Worm (Caenorhabditis elegans) whole organism, L4 larva: ENCODE data around the gene T22F3.12.

Source experiments
- D1046.2 ChIP-seq: fragments of 200-800 bp; sonication (Bioruptor generic); IDR thresholded peaks from 2 replicates; pipeline ENCODE4 v1.3.6; 2022; ENCODE audit warnings: missing genetic modification characterization, missing compliant biosample characterization
- F26F4.8 ChIP-seq: fragments of 200-800 bp; sonication (Bioruptor generic); conservative IDR thresholded peaks from 2 replicates; pipeline ENCODE4 v1.3.6; 2022; ENCODE audit warnings: missing genetic modification characterization, missing compliant biosample characterization
- F49E8.2 ChIP-seq: sonication (generic microtip); optimal IDR thresholded peaks from 2 replicates; lab custom pipeline; 2016; ENCODE audit warnings: missing compliant biosample characterization, mild to moderate bottlenecking, missing genetic modification characterization, borderline replicate concordance
- T26A8.4 ChIP-seq: fragments of 200-800 bp; sonication (Bioruptor generic); IDR thresholded peaks from 2 replicates; pipeline ENCODE4 v1.3.6; 2022; ENCODE audit warnings: missing genetic modification characterization, missing compliant biosample characterization
- Y105C5A.15 ChIP-seq: fragments of 200-800 bp; sonication (Bioruptor generic); IDR thresholded peaks from 2 replicates; pipeline ENCODE4 v1.3.6; 2022; ENCODE audit warnings: missing genetic modification characterization, missing compliant biosample characterization
- Y48G9A.11 ChIP-seq: fragments of 200-800 bp; sonication (Bioruptor generic); IDR thresholded peaks from 2 replicates; pipeline ENCODE4 v1.3.6; 2022; ENCODE audit warnings: missing genetic modification reagents, missing genetic modification characterization, missing compliant biosample characterization
- ZK337.2 ChIP-seq: fragments of 200-800 bp; sonication (Bioruptor generic); IDR thresholded peaks from 2 replicates; pipeline ENCODE4 v1.3.6; 2022; ENCODE audit warnings: missing genetic modification reagents, missing genetic modification characterization, missing compliant biosample characterization
- aha-1 ChIP-seq: fragments of 150-350 bp; peaks from one replicate; lab custom pipeline; 2014; ENCODE audit warnings: missing biosample characterization, missing genetic modification characterization
- arid-1 ChIP-seq: fragments of 200-800 bp; sonication (Bioruptor generic); conservative IDR thresholded peaks from 2 replicates; pipeline ENCODE4 v1.3.6; 2022; ENCODE audit warnings: missing genetic modification reagents, missing genetic modification characterization, missing compliant biosample characterization
- attf-4 ChIP-seq: sonication (generic microtip); optimal IDR thresholded peaks from 3 replicates; lab custom pipeline; 2017; ENCODE audit warnings: missing biosample characterization, missing genetic modification characterization
- ceh-20 ChIP-seq: fragments of 200-800 bp; sonication (Bioruptor generic); IDR thresholded peaks from 2 replicates; pipeline ENCODE4 v1.3.6; 2022; ENCODE audit warnings: missing genetic modification reagents, missing genetic modification characterization, missing compliant biosample characterization
- ceh-44 ChIP-seq: fragments of 200-800 bp; sonication (Bioruptor generic); IDR thresholded peaks from 2 replicates; pipeline ENCODE4 v1.3.6; 2022; ENCODE audit warnings: missing genetic modification reagents, missing genetic modification characterization, missing compliant biosample characterization
- ctbp-1 ChIP-seq: fragments of 200-800 bp; sonication (Bioruptor generic); IDR thresholded peaks from 2 replicates; pipeline ENCODE4 v1.3.6; 2022; ENCODE audit warnings: missing genetic modification reagents, missing genetic modification characterization, missing compliant biosample characterization
- daf-16 ChIP-seq, 3 experiments: sonication (generic microtip); optimal IDR thresholded peaks; 2 replicates each; lab custom pipeline; 2016 to 2017; ENCODE audit warnings: missing genetic modification characterization in 3 of 3, missing genetic modification reagents in 3 of 3, mild to moderate bottlenecking in 2 of 3, missing compliant biosample characterization in 2 of 3, missing biosample characterization in 1 of 3, moderate library complexity in 1 of 3
- dmd-6 ChIP-seq: fragments of 200-800 bp; sonication (Bioruptor generic); IDR thresholded peaks from 2 replicates; pipeline ENCODE4 v1.3.6; 2022; ENCODE audit warnings: missing genetic modification reagents, missing genetic modification characterization, missing compliant biosample characterization
- dmd-8 ChIP-seq: fragments of 200-800 bp; sonication (Bioruptor generic); IDR thresholded peaks from 2 replicates; pipeline ENCODE4 v1.3.6; 2022; ENCODE audit warnings: missing genetic modification characterization, missing compliant biosample characterization
- dpl-1 ChIP-seq: fragments of 150-350 bp; optimal IDR thresholded peaks from 2 replicates; lab custom pipeline; 2014; ENCODE audit warnings: missing biosample characterization, missing genetic modification reagents, missing genetic modification characterization
- egl-43 ChIP-seq: fragments of 200-800 bp; sonication (Bioruptor generic); IDR thresholded peaks from 2 replicates; pipeline ENCODE4 v1.3.6; 2022; ENCODE audit warnings: missing genetic modification reagents, missing genetic modification characterization, missing compliant biosample characterization
- hmg-1.1 ChIP-seq: fragments of 200-800 bp; sonication (Bioruptor generic); IDR thresholded peaks from 2 replicates; pipeline ENCODE4 v1.3.6; 2022; ENCODE audit warnings: missing genetic modification reagents, missing genetic modification characterization, missing compliant biosample characterization
- lim-7 ChIP-seq: fragments of 200-800 bp; sonication (Bioruptor generic); IDR thresholded peaks from 2 replicates; pipeline ENCODE4 v1.3.6; 2022; ENCODE audit warnings: missing genetic modification characterization, missing compliant biosample characterization
- lin-1 ChIP-seq: fragments of 200-800 bp; sonication (Bioruptor generic); IDR thresholded peaks from 2 replicates; pipeline ENCODE4 v1.3.6; 2022; ENCODE audit warnings: missing genetic modification reagents, missing genetic modification characterization, missing compliant biosample characterization
- lin-13 ChIP-seq: fragments of 150-350 bp; optimal IDR thresholded peaks from 2 replicates; lab custom pipeline; 2014; ENCODE audit warnings: missing biosample characterization, missing genetic modification reagents, missing genetic modification characterization
- lin-38 ChIP-seq: fragments of 200-800 bp; sonication (Bioruptor generic); IDR thresholded peaks from 2 replicates; pipeline ENCODE4 v1.3.6; 2022; ENCODE audit warnings: missing genetic modification reagents, missing genetic modification characterization, missing compliant biosample characterization
- lin-39 ChIP-seq: fragments of 150-350 bp; optimal IDR thresholded peaks from 2 replicates; lab custom pipeline; 2014; ENCODE audit warnings: missing biosample characterization, missing genetic modification reagents, missing genetic modification characterization
- lir-3 ChIP-seq: sonication (generic microtip); optimal IDR thresholded peaks from 2 replicates; lab custom pipeline; 2016; ENCODE audit warnings: mild to moderate bottlenecking, missing genetic modification characterization, missing compliant biosample characterization
- lsy-2 ChIP-seq, 2 experiments: fragments of 150-350 bp in 1 of 2; sonication (generic microtip) in 1 of 2; optimal IDR thresholded peaks; 2 replicates each; lab custom pipeline; 2014 to 2017; ENCODE audit warnings: missing biosample characterization in 2 of 2, missing genetic modification characterization in 2 of 2
- madf-5 ChIP-seq, 2 experiments: fragments of 200-800 bp; sonication (Bioruptor generic); IDR thresholded peaks; 2 replicates each; pipeline ENCODE4 v1.3.6; 2022; ENCODE audit warnings: missing compliant biosample characterization in 2 of 2, missing genetic modification characterization in 2 of 2
- madf-9 ChIP-seq: fragments of 200-800 bp; sonication (Bioruptor generic); conservative IDR thresholded peaks from 2 replicates; pipeline ENCODE4 v1.3.6; 2022; ENCODE audit warnings: missing genetic modification reagents, missing genetic modification characterization, missing compliant biosample characterization
- mep-1 ChIP-seq: fragments of 150-350 bp; sonication (generic microtip); optimal IDR thresholded peaks from 3 replicates; lab custom pipeline; 2014; ENCODE audit warnings: missing biosample characterization, missing genetic modification characterization
- mes-2 ChIP-seq: sonication (generic microtip); optimal IDR thresholded peaks from 2 replicates; lab custom pipeline; 2016; ENCODE audit warnings: missing genotype, mild to moderate bottlenecking, missing genetic modification characterization, missing compliant biosample characterization; ENCODE audit not compliant: poor library complexity, severe bottlenecking
- mxl-2 ChIP-seq: fragments of 200-800 bp; sonication (Bioruptor generic); conservative IDR thresholded peaks from 2 replicates; pipeline ENCODE4 v1.3.6; 2022; ENCODE audit warnings: missing genetic modification reagents, missing genetic modification characterization, missing compliant biosample characterization
- nhr-102 ChIP-seq: sonication (generic microtip); optimal IDR thresholded peaks from 2 replicates; lab custom pipeline; 2016; ENCODE audit warnings: mild to moderate bottlenecking, missing genetic modification characterization, moderate library complexity, missing compliant biosample characterization
- nhr-11 ChIP-seq: fragments of 150-350 bp; optimal IDR thresholded peaks from 2 replicates; lab custom pipeline; 2014; ENCODE audit warnings: missing biosample characterization, missing genetic modification characterization
- nhr-41 ChIP-seq: fragments of 200-800 bp; sonication (Bioruptor generic); IDR thresholded peaks from 2 replicates; pipeline ENCODE4 v1.3.6; 2022; ENCODE audit warnings: missing genetic modification reagents, missing genetic modification characterization, missing compliant biosample characterization
- nhr-42 ChIP-seq: fragments of 200-800 bp; sonication (Bioruptor generic); IDR thresholded peaks from 2 replicates; pipeline ENCODE4 v1.3.6; 2022; ENCODE audit warnings: missing genetic modification characterization, missing compliant biosample characterization
- nhr-76 ChIP-seq: fragments of 150-350 bp; optimal IDR thresholded peaks from 2 replicates; lab custom pipeline; 2014; ENCODE audit warnings: missing biosample characterization, missing genetic modification characterization
- nhr-77 ChIP-seq: fragments of 150-350 bp; optimal IDR thresholded peaks from 2 replicates; lab custom pipeline; 2014; ENCODE audit warnings: missing biosample characterization, missing genetic modification characterization
- pha-4 ChIP-seq, 2 experiments: fragments of 150-350 bp in 1 of 2; fragments of 200-800 bp in 1 of 2; sonication (Bioruptor generic) in 1 of 2; IDR thresholded peaks in 1 of 2; optimal IDR thresholded peaks in 1 of 2; 2 replicates each; pipeline versions ENCODE4 v1.3.6 to Lab custom; 2014 to 2022; ENCODE audit warnings: missing genetic modification characterization in 2 of 2, missing genetic modification reagents in 2 of 2, missing biosample characterization in 1 of 2, missing compliant biosample characterization in 1 of 2
- php-3 ChIP-seq: fragments of 200-800 bp; sonication (Bioruptor generic); IDR thresholded peaks from 2 replicates; pipeline ENCODE4 v1.3.6; 2022; ENCODE audit warnings: missing genetic modification reagents, missing genetic modification characterization, missing compliant biosample characterization
- set-16 ChIP-seq: fragments of 200-800 bp; sonication (Bioruptor generic); IDR thresholded peaks from 2 replicates; pipeline ENCODE4 v1.3.6; 2022; ENCODE audit warnings: missing genetic modification reagents, missing genetic modification characterization, missing compliant biosample characterization
- snpc-1.2 ChIP-seq: fragments of 200-800 bp; sonication (Bioruptor generic); IDR thresholded peaks from 2 replicates; pipeline ENCODE4 v1.3.6; 2022; ENCODE audit warnings: missing genetic modification reagents, missing genetic modification characterization, missing compliant biosample characterization
- snpc-4 ChIP-seq: fragments of 150-350 bp; optimal IDR thresholded peaks from 2 replicates; lab custom pipeline; 2014; ENCODE audit warnings: missing biosample characterization, missing genetic modification characterization
- spr-3 ChIP-seq: fragments of 200-800 bp; sonication (Bioruptor generic); optimal IDR thresholded peaks from 2 replicates; lab custom pipeline; 2018; ENCODE audit warnings: mild to moderate bottlenecking, missing genetic modification characterization, missing compliant biosample characterization
- tra-1 ChIP-seq: fragments of 200-800 bp; sonication (Bioruptor generic); IDR thresholded peaks from 2 replicates; pipeline ENCODE4 v1.3.6; 2022; ENCODE audit warnings: missing genetic modification reagents, missing genetic modification characterization, missing compliant biosample characterization
- unc-39 ChIP-seq: sonication (generic microtip); optimal IDR thresholded peaks from 2 replicates; lab custom pipeline; 2017; ENCODE audit warnings: missing biosample characterization, missing genetic modification characterization
- vab-7 ChIP-seq: fragments of 200-800 bp; sonication (Bioruptor generic); IDR thresholded peaks from 2 replicates; pipeline ENCODE4 v1.3.6; 2022; ENCODE audit warnings: missing genetic modification reagents, missing genetic modification characterization, missing compliant biosample characterization
- zag-1 ChIP-seq: fragments of 150-350 bp; optimal IDR thresholded peaks from 2 replicates; lab custom pipeline; 2014; ENCODE audit warnings: missing biosample characterization, missing genetic modification characterization

Gene T22F3.12

ce11 chrV:3588223-3588622 is 3.8 kb downstream of the T22F3.12 start:
- TF ChIP-seq lim-7 (GFP tag; lab: Robert Waterston, UW), result peak; percentile 75
- peak; percentile 6 for TF ChIP-seq lir-3 (tag; lab: Kevin White, UChicago)
- peak; percentile 48; the same call in 1 of the 2 replicates for TF ChIP-seq F26F4.8 (GFP tag; lab: Robert Waterston, UW)
- no peak for TF ChIP-seq zag-1 (tag; lab: Kevin White, UChicago)
- 0 out of 2 replicates have a peak, but pooled peaks have one; percentile 24 for TF ChIP-seq nhr-42 (GFP tag; lab: Robert Waterston, UW)
- no peak for TF ChIP-seq attf-4 (tag; lab: Kevin White, UChicago)
- no peak for TF ChIP-seq nhr-41 (GFP tag; lab: Robert Waterston, UW)
- TF ChIP-seq ctbp-1 (GFP tag; lab: Robert Waterston, UW), result 0 out of 2 replicates have a peak, but pooled peaks have one; percentile 41
- TF ChIP-seq hmg-1.1 (GFP tag; lab: Robert Waterston, UW), result peak; percentile 44; the same call in 1 of the 2 replicates
- no peak for TF ChIP-seq nhr-76 (tag; lab: Kevin White, UChicago)
- TF ChIP-seq Y48G9A.11, result peak; percentile 70
- 0 out of 2 replicates have a peak, but pooled peaks have one; percentile 42 for TF ChIP-seq D1046.2 (GFP tag; lab: Robert Waterston, UW)
- TF ChIP-seq lin-13 (GFP tag; lab: Kevin White, UChicago), result peak; percentile 42
- peak; percentile 54; the same call in 1 of the 2 replicates for TF ChIP-seq ceh-20 (GFP tag; lab: Robert Waterston, UW)
- TF ChIP-seq dmd-8 (GFP tag; lab: Robert Waterston, UW), result peak; percentile 84
- peak; percentile 64 for TF ChIP-seq lin-38 (GFP tag; lab: Robert Waterston, UW)
- TF ChIP-seq mxl-2, result 0 out of 2 replicates have a peak, but pooled peaks have one; percentile 49
- no peak for TF ChIP-seq nhr-102
- TF ChIP-seq T26A8.4 (GFP tag; lab: Robert Waterston, UW), result peak; percentile 63
- peak; percentile 58; the same call in 1 of the 2 replicates for TF ChIP-seq vab-7 (GFP tag; lab: Robert Waterston, UW)
- peak; percentile 55; the same call in 1 of the 2 replicates for TF ChIP-seq tra-1
- 0 out of 2 replicates have a peak, but pooled peaks have one; percentile 7 for TF ChIP-seq ceh-44
- TF ChIP-seq unc-39 (tag; lab: Kevin White, UChicago), result no peak
- TF ChIP-seq ZK337.2, result no peak
- no peak for TF ChIP-seq spr-3 (GFP tag; lab: Kevin White, UChicago)
- TF ChIP-seq lsy-2 (tag; optimal IDR thresholded peaks at IDR 0.05; lab: Kevin White, UChicago), result peak in 1 of 2 experiments; percentile 22
- no peak for TF ChIP-seq madf-9 (GFP tag; lab: Robert Waterston, UW)
- peak; percentile 81 for TF ChIP-seq egl-43
- TF ChIP-seq daf-16 (GFP tag; optimal IDR thresholded peaks at IDR 0.05; lab: Kevin White, UChicago), result peak in 1 of 2 experiments; percentile 17
- TF ChIP-seq daf-16 (tag; optimal IDR thresholded peaks at IDR 0.05; lab: Kevin White, UChicago), result peak; percentile 45
- TF ChIP-seq Y105C5A.15 (GFP tag; lab: Robert Waterston, UW), result 0 out of 2 replicates have a peak, but pooled peaks have one; percentile 18
- peak; percentile 35 for TF ChIP-seq mes-2
- TF ChIP-seq dmd-6 (GFP tag; lab: Robert Waterston, UW), result peak; percentile 24
- TF ChIP-seq arid-1 (GFP tag; lab: Robert Waterston, UW), result 0 out of 2 replicates have a peak, but pooled peaks have one; percentile 36
- TF ChIP-seq lin-1 (GFP tag; lab: Robert Waterston, UW), result peak; percentile 51
- TF ChIP-seq madf-5 (GFP tag; IDR thresholded peaks at IDR 0.05; lab: Robert Waterston, UW), result peak in 1 of 2 experiments; percentile 63; a peak in 1 of 4 replicates
- peak; percentile 47; the same call in 1 of the 2 replicates for TF ChIP-seq snpc-1.2 (GFP tag; lab: Robert Waterston, UW)
- TF ChIP-seq lin-39 (tag; lab: Kevin White, UChicago), result no peak
- 0 out of 2 replicates have a peak, but pooled peaks have one; percentile 17 for TF ChIP-seq php-3 (GFP tag; lab: Robert Waterston, UW)

DNA sequence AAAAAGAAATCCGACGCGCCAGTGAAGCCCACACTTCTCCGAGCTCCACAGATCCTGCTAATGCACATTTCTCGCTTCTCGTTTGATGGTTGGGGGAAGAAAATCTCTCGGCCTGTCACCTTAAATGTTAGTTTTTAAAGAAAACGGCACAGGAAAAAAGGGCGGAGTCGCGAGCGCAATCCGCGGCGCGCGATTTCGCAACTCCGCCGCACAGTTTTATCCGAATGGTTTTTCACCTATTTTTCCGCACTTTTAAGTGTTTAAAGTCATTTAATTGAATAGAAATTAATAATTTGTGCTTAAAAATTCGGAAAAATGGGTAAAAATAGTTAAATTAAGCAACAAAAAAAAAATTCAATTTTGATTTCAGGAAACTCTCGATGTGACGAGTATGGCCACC is 4.4 kb downstream of the T22F3.12 start:
- peak; percentile 75 for TF ChIP-seq aha-1 (tag; lab: Kevin White, UChicago)
- peak; percentile 27 for TF ChIP-seq dpl-1 (GFP tag; lab: Kevin White, UChicago)
- 0 out of 2 replicates have a peak, but pooled peaks have one; percentile 22 for TF ChIP-seq pha-4 (GFP tag; IDR thresholded peaks at IDR 0.05; lab: Robert Waterston, UW)
- TF ChIP-seq pha-4 (tag; optimal IDR thresholded peaks at IDR 0.05; lab: Kevin White, UChicago), result no peak
- TF ChIP-seq lsy-2 (tag; optimal IDR thresholded peaks at IDR 0.05; lab: Kevin White, UChicago), result peak in 1 of 2 experiments; percentile 29
- peak; percentile 75 for TF ChIP-seq mes-2
- TF ChIP-seq tra-1, result no peak
- no peak for TF ChIP-seq nhr-11 (tag; lab: Kevin White, UChicago)
- TF ChIP-seq ZK337.2, result 0 out of 2 replicates have a peak, but pooled peaks have one; percentile 18
- 0 out of 2 replicates have a peak, but pooled peaks have one; percentile 22 for TF ChIP-seq Y48G9A.11
- TF ChIP-seq lin-38 (GFP tag; lab: Robert Waterston, UW), result peak; percentile 55
- no peak for TF ChIP-seq lin-1 (GFP tag; lab: Robert Waterston, UW)
- TF ChIP-seq mep-1 (tag; lab: Kevin White, UChicago), result peak; percentile 38
- no peak for TF ChIP-seq snpc-4 (tag; lab: Kevin White, UChicago)
- TF ChIP-seq set-16 (GFP tag; lab: Robert Waterston, UW), result peak; percentile 35
- TF ChIP-seq nhr-77, result no peak
- TF ChIP-seq hmg-1.1 (GFP tag; lab: Robert Waterston, UW), result 0 out of 2 replicates have a peak, but pooled peaks have one; percentile 15
- TF ChIP-seq F49E8.2 (tag; lab: Kevin White, UChicago), result no peak
